Worm (Caenorhabditis elegans) whole organism, late embryonic: Measurements from ENCODE around the gene srbc-24.

Experiments
- K02D7.2 ChIP-seq: sonication (generic microtip); optimal IDR thresholded peaks from 2 replicates; lab custom pipeline; 2017; ENCODE audit warnings: mild to moderate bottlenecking, missing genetic modification characterization, missing compliant biosample characterization
- ama-1 ChIP-seq: fragments of 150-350 bp; optimal IDR thresholded peaks from 2 replicates; lab custom pipeline; 2014
- ceh-2 ChIP-seq: sonication (generic microtip); optimal IDR thresholded peaks from 2 replicates; lab custom pipeline; 2016; ENCODE audit warnings: missing genotype, missing genetic modification characterization, missing compliant biosample characterization
- ceh-31 ChIP-seq: sonication (generic microtip); optimal IDR thresholded peaks from 2 replicates; lab custom pipeline; 2016; ENCODE audit warnings: missing genetic modification characterization, missing compliant biosample characterization
- ceh-45 ChIP-seq: fragments of 200-800 bp; sonication (Bioruptor generic); IDR thresholded peaks from 2 replicates; pipeline ENCODE4 v1.3.6; 2022; ENCODE audit warnings: missing genetic modification reagents, missing genetic modification characterization, missing compliant biosample characterization
- nhr-11 ChIP-seq: fragments of 150-350 bp; optimal IDR thresholded peaks from 2 replicates; lab custom pipeline; 2014; ENCODE audit warnings: missing biosample characterization, missing genetic modification characterization
- pqm-1 ChIP-seq: sonication (generic microtip); optimal IDR thresholded peaks from 2 replicates; lab custom pipeline; 2016; ENCODE audit warnings: missing genetic modification characterization, missing compliant biosample characterization
- rnt-1 ChIP-seq: sonication (generic microtip); optimal IDR thresholded peaks from 2 replicates; lab custom pipeline; 2016; ENCODE audit warnings: missing genetic modification characterization, missing compliant biosample characterization
- tbx-7 ChIP-seq: sonication (generic microtip); optimal IDR thresholded peaks from 2 replicates; lab custom pipeline; 2016; ENCODE audit warnings: missing genotype, missing genetic modification characterization, missing compliant biosample characterization
- unc-86 ChIP-seq: sonication (generic microtip); optimal IDR thresholded peaks from 2 replicates; lab custom pipeline; 2016; ENCODE audit warnings: missing genetic modification characterization, missing compliant biosample characterization

- no peak for TF ChIP-seq ceh-45
- TF ChIP-seq ama-1: no peak
- no peak for TF ChIP-seq ceh-31 (tag; lab: Kevin White, UChicago)
- no peak for TF ChIP-seq rnt-1 (tag; lab: Kevin White, UChicago)
- TF ChIP-seq tbx-7 (tag; lab: Kevin White, UChicago): no peak
- TF ChIP-seq pqm-1: no peak
- no peak for TF ChIP-seq ceh-2
- TF ChIP-seq K02D7.2 (tag; lab: Kevin White, UChicago): no peak
- TF ChIP-seq unc-86 (tag; lab: Kevin White, UChicago): no peak
- no peak for TF ChIP-seq nhr-11 (tag; lab: Kevin White, UChicago)
Observed at ce11 chrV:2199594-2199993, 48.0 kb downstream of the srbc-24 start.
